Worm (Caenorhabditis elegans) whole organism, young adult: ENCODE data around the gene EEED8.18.

ENCODE experiments used
- B0019.2 ChIP-seq: fragments of 200-800 bp; sonication (Bioruptor generic); conservative IDR thresholded peaks from 2 replicates; pipeline ENCODE4 v1.3.6; 2022; ENCODE audit warnings: missing genetic modification reagents, missing genetic modification characterization, missing compliant biosample characterization
- B0336.3 ChIP-seq: fragments of 200-800 bp; sonication (Bioruptor generic); IDR thresholded peaks from 2 replicates; pipeline ENCODE4 v1.3.6; 2022; ENCODE audit warnings: missing genetic modification characterization, missing compliant biosample characterization
- F33H1.4 ChIP-seq: fragments of 200-800 bp; sonication (Bioruptor generic); IDR thresholded peaks from 2 replicates; pipeline ENCODE4 v1.3.6; 2022; ENCODE audit warnings: missing genetic modification reagents, missing genetic modification characterization, missing compliant biosample characterization
- F55B11.4 ChIP-seq: sonication (generic microtip); optimal IDR thresholded peaks from 2 replicates; lab custom pipeline; 2016; ENCODE audit warnings: missing compliant biosample characterization, missing genetic modification characterization, borderline replicate concordance; ENCODE audit not compliant: insufficient read depth
- Y53G8AR.9 ChIP-seq: fragments of 200-800 bp; sonication (Bioruptor generic); conservative IDR thresholded peaks from 2 replicates; pipeline ENCODE4 v1.3.6; 2022; ENCODE audit warnings: missing genetic modification reagents, missing genetic modification characterization, missing compliant biosample characterization
- Y67H2A.10 ChIP-seq: fragments of 200-800 bp; sonication (Bioruptor generic); conservative IDR thresholded peaks from 2 replicates; pipeline ENCODE4 v1.3.6; 2022; ENCODE audit warnings: missing genetic modification reagents, missing genetic modification characterization, missing compliant biosample characterization
- aptf-3 ChIP-seq: fragments of 200-800 bp; sonication (Bioruptor generic); IDR thresholded peaks from 2 replicates; pipeline ENCODE4 v1.3.6; 2022; ENCODE audit warnings: missing genetic modification characterization, missing compliant biosample characterization
- atf-7 ChIP-seq: sonication (generic microtip); optimal IDR thresholded peaks from 2 replicates; lab custom pipeline; 2017; ENCODE audit warnings: mild to moderate bottlenecking, missing genetic modification characterization, missing compliant biosample characterization
- attf-6 ChIP-seq: fragments of 200-800 bp; sonication (Bioruptor generic); IDR thresholded peaks from 2 replicates; pipeline ENCODE4 v1.3.6; 2022; ENCODE audit warnings: missing genetic modification reagents, missing genetic modification characterization, missing compliant biosample characterization
- cebp-2 ChIP-seq: fragments of 200-800 bp; sonication (Bioruptor generic); IDR thresholded peaks from 2 replicates; pipeline ENCODE4 v1.3.6; 2022; ENCODE audit warnings: missing genetic modification characterization, missing compliant biosample characterization
- ceh-100 ChIP-seq: fragments of 200-800 bp; sonication (Bioruptor generic); IDR thresholded peaks from 2 replicates; pipeline ENCODE4 v1.3.6; 2022; ENCODE audit warnings: missing genetic modification reagents, missing genetic modification characterization, missing compliant biosample characterization
- ceh-27 ChIP-seq: fragments of 200-800 bp; sonication (Bioruptor generic); optimal IDR thresholded peaks from 2 replicates; lab custom pipeline; 2018; ENCODE audit warnings: mild to moderate bottlenecking, missing genetic modification characterization, moderate library complexity, missing compliant biosample characterization
- ceh-40 ChIP-seq: fragments of 200-800 bp; sonication (Bioruptor generic); IDR thresholded peaks from 2 replicates; pipeline ENCODE4 v1.3.6; 2022; ENCODE audit warnings: missing genetic modification characterization, missing compliant biosample characterization
- die-1 ChIP-seq: sonication (generic microtip); optimal IDR thresholded peaks from 2 replicates; lab custom pipeline; 2016; ENCODE audit warnings: missing genotype, mild to moderate bottlenecking, missing genetic modification characterization, missing compliant biosample characterization
- dox-1 ChIP-seq: fragments of 200-800 bp; sonication (Bioruptor generic); IDR thresholded peaks from 2 replicates; pipeline ENCODE4 v1.3.6; 2022; ENCODE audit warnings: missing genetic modification reagents, missing genetic modification characterization, missing compliant biosample characterization
- efl-1 ChIP-seq: fragments of 150-350 bp; optimal IDR thresholded peaks from 2 replicates; lab custom pipeline; 2014; ENCODE audit warnings: missing biosample characterization, missing genetic modification reagents, missing genetic modification characterization
- ets-4 ChIP-seq: fragments of 200-800 bp; sonication (Bioruptor generic); optimal IDR thresholded peaks from 2 replicates; lab custom pipeline; 2018; ENCODE audit warnings: mild to moderate bottlenecking, missing genetic modification characterization, missing compliant biosample characterization
- him-1 ChIP-seq: sonication (generic microtip); optimal IDR thresholded peaks from 2 replicates; lab custom pipeline; 2016; ENCODE audit warnings: missing genotype, missing genetic modification reagents, missing genetic modification characterization, missing compliant biosample characterization
- hlh-12 ChIP-seq: sonication (generic microtip); optimal IDR thresholded peaks from 2 replicates; lab custom pipeline; 2016; ENCODE audit warnings: missing genetic modification characterization, missing compliant biosample characterization
- hlh-26 ChIP-seq: fragments of 200-800 bp; sonication (Bioruptor generic); conservative IDR thresholded peaks from 2 replicates; pipeline ENCODE4 v1.3.6; 2022; ENCODE audit warnings: missing genetic modification reagents, missing genetic modification characterization, missing compliant biosample characterization
- hmg-1.2 ChIP-seq: fragments of 200-800 bp; sonication (Bioruptor generic); IDR thresholded peaks from 2 replicates; pipeline ENCODE4 v1.3.6; 2022; ENCODE audit warnings: missing genetic modification reagents, missing genetic modification characterization, missing compliant biosample characterization
- hrde-1 ChIP-seq: sonication (generic microtip); optimal IDR thresholded peaks from 2 replicates; lab custom pipeline; 2016; ENCODE audit warnings: missing genetic modification characterization, mild to moderate bottlenecking, missing compliant biosample characterization, moderate library complexity, missing genotype, missing genetic modification reagents, borderline replicate concordance
- hsf-1 ChIP-seq: fragments of 200-800 bp; sonication (Bioruptor generic); IDR thresholded peaks from 2 replicates; pipeline ENCODE4 v1.3.6; 2022; ENCODE audit warnings: missing genetic modification reagents, missing genetic modification characterization, missing compliant biosample characterization
- lin-35 ChIP-seq, 3 experiments: fragments of 150-350 bp in 2 of 3; sonication (generic microtip) in 1 of 3; optimal IDR thresholded peaks; 2 replicates each; lab custom pipeline; 2014 to 2018; ENCODE audit warnings: missing biosample characterization in 3 of 3, missing genetic modification characterization in 3 of 3, missing genetic modification reagents in 3 of 3
- lin-40 ChIP-seq: sonication (generic microtip); optimal IDR thresholded peaks from 2 replicates; lab custom pipeline; 2016; ENCODE audit warnings: missing genetic modification characterization, mild to moderate bottlenecking, missing compliant biosample characterization, missing genotype, missing genetic modification reagents
- lir-1 ChIP-seq: fragments of 200-800 bp; sonication (Bioruptor generic); conservative IDR thresholded peaks from 2 replicates; pipeline ENCODE4 v1.3.6; 2022; ENCODE audit warnings: missing genetic modification reagents, missing genetic modification characterization, missing compliant biosample characterization
- lsl-1 ChIP-seq: fragments of 200-800 bp; sonication (Bioruptor generic); optimal IDR thresholded peaks from 2 replicates; lab custom pipeline; 2018; ENCODE audit warnings: mild to moderate bottlenecking, missing genetic modification characterization, moderate library complexity, missing compliant biosample characterization
- madf-3 ChIP-seq: fragments of 200-800 bp; sonication (Bioruptor generic); IDR thresholded peaks from 2 replicates; pipeline ENCODE4 v1.3.6; 2022; ENCODE audit warnings: missing genetic modification reagents, missing genetic modification characterization, missing compliant biosample characterization
- madf-6 ChIP-seq: fragments of 200-800 bp; sonication (Bioruptor generic); IDR thresholded peaks from 2 replicates; pipeline ENCODE4 v1.3.6; 2022; ENCODE audit warnings: missing genetic modification reagents, missing genetic modification characterization, missing compliant biosample characterization
- nhr-120 ChIP-seq: fragments of 200-800 bp; sonication (Bioruptor generic); IDR thresholded peaks from 2 replicates; pipeline ENCODE4 v1.3.6; 2022; ENCODE audit warnings: missing genetic modification characterization, missing compliant biosample characterization
- nhr-80 ChIP-seq: sonication (generic microtip); optimal IDR thresholded peaks from 2 replicates; lab custom pipeline; 2016; ENCODE audit warnings: missing genetic modification characterization, missing compliant biosample characterization
- sea-2 ChIP-seq: fragments of 200-800 bp; sonication (Bioruptor generic); IDR thresholded peaks from 2 replicates; pipeline ENCODE4 v1.3.6; 2022; ENCODE audit warnings: missing genetic modification characterization, missing compliant biosample characterization
- somi-1 ChIP-seq: fragments of 200-800 bp; sonication (Bioruptor generic); optimal IDR thresholded peaks from 2 replicates; lab custom pipeline; 2018; ENCODE audit warnings: mild to moderate bottlenecking, missing genetic modification characterization, missing compliant biosample characterization
- tbp1 ChIP-seq: fragments of 200-800 bp; sonication (Bioruptor generic); optimal IDR thresholded peaks from 2 replicates; lab custom pipeline; 2018; ENCODE audit warnings: mild to moderate bottlenecking, missing genetic modification characterization, missing compliant biosample characterization
- xnd-1 ChIP-seq: sonication (generic microtip); optimal IDR thresholded peaks from 2 replicates; lab custom pipeline; 2016; ENCODE audit warnings: missing genotype, missing genetic modification reagents, missing genetic modification characterization, missing compliant biosample characterization
- zfh-2 ChIP-seq: fragments of 200-800 bp; sonication (Bioruptor generic); conservative IDR thresholded peaks from 2 replicates; pipeline ENCODE4 v1.3.6; 2022; ENCODE audit warnings: missing genetic modification reagents, missing genetic modification characterization, missing compliant biosample characterization
- ztf-22 ChIP-seq: fragments of 200-800 bp; sonication (Bioruptor generic); optimal IDR thresholded peaks from 2 replicates; lab custom pipeline; 2018; ENCODE audit warnings: mild to moderate bottlenecking, missing genetic modification characterization, moderate library complexity, missing compliant biosample characterization
- ztf-3 ChIP-seq: fragments of 200-800 bp; sonication (Bioruptor generic); optimal IDR thresholded peaks from 2 replicates; lab custom pipeline; 2018; ENCODE audit warnings: mild to moderate bottlenecking, missing genetic modification characterization, missing compliant biosample characterization

EEED8.18 gene

DNA sequence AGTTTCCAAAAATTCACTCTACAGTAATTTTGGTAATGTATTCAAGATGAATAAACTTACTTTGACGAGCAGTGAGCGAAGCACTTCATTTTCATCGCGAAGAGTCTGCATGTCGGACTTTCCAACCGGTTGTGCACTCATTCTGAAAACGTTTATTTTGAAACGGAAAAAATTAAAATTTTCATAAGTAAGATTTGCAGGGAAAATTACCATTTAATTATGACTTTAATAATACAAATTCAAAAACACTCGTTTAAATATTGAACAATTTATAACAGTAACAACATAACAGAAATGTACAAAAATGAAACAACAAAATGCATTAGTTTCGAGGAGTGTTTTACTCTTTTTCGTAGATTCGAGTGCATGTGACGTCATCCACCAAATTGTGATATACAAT lies at the start of gene EEED8.18, which contains the start of gene EEED8.13:
Gene EEED8.18, minus strand, starts transcription at position 144 of the 400 bp plus-strand sequence.
Gene EEED8.13, minus strand, starts transcription at position 101 of the 400 bp plus-strand sequence.
- TF ChIP-seq ztf-3 (GFP tag; lab: Kevin White, UChicago) (no peak), B0336.3 (GFP tag; lab: Robert Waterston, UW) (no peak), hlh-26 (GFP tag; lab: Robert Waterston, UW) (no peak), F55B11.4 (tag; lab: Kevin White, UChicago) (no peak), ceh-40 (no peak), tbp1 (GFP tag; lab: Kevin White, UChicago) (no peak), aptf-3 (GFP tag; lab: Robert Waterston, UW) (no peak), hmg-1.2 (no peak), cebp-2 (GFP tag; lab: Robert Waterston, UW) (no peak), die-1 (tag; lab: Kevin White, UChicago) (no peak), efl-1 (no peak), hrde-1 (tag; lab: Kevin White, UChicago) (no peak)

DNA sequence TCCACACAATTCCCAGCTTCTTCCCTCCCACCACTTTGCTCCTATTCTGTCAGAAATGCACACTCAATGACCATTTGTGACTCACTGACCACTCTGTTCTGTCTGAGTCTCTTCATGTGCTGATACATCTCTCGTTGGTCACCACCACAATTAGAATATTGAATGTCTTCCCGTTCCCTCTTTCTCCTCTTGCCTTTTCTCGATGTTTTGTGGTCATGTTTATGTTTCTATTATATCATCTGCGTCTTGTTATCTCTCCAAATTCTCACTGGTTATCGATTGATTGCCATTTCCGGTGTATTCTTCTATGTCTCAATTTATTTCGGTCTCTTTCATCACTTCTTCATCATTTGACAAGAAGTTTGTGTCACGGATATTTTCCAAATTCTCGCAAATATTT lies 48.5 kb upstream of the EEED8.18 start:
- TF ChIP-seq hmg-1.2 (no peak), xnd-1 (tag; lab: Kevin White, UChicago) (no peak), hlh-12 (tag; lab: Kevin White, UChicago) (no peak), B0019.2 (no peak), madf-6 (GFP tag; lab: Robert Waterston, UW) (no peak), sea-2 (GFP tag; lab: Robert Waterston, UW) (no peak), Y67H2A.10 (GFP tag; lab: Robert Waterston, UW) (no peak), attf-6 (GFP tag; lab: Robert Waterston, UW) (no peak), him-1 (tag; lab: Kevin White, UChicago) (no peak), ceh-100 (GFP tag; lab: Robert Waterston, UW) (no peak), nhr-120 (GFP tag; lab: Robert Waterston, UW) (no peak)

DNA sequence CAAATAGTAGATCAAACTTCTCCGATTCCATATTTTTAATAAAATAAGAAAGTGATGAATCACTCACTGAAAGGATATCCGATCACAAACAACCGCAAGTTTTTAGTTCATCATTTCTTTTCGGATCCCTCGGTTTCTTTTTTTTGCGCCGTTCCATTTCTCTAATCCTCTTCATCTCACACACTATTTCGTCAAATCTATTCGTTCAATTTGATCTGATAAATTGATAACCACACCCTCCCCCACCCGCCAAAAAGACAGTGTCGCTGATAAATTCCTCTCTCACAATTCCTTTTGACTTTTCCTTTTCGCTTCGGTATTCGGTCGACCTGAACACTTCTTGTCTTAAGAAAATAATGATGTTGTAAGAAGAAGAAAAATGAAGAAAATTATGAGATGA lies 47.1 kb upstream of the EEED8.18 start:
- TF ChIP-seq ceh-100 (GFP tag; lab: Robert Waterston, UW), result no peak
- peak; percentile 87 for TF ChIP-seq hmg-1.2

DNA sequence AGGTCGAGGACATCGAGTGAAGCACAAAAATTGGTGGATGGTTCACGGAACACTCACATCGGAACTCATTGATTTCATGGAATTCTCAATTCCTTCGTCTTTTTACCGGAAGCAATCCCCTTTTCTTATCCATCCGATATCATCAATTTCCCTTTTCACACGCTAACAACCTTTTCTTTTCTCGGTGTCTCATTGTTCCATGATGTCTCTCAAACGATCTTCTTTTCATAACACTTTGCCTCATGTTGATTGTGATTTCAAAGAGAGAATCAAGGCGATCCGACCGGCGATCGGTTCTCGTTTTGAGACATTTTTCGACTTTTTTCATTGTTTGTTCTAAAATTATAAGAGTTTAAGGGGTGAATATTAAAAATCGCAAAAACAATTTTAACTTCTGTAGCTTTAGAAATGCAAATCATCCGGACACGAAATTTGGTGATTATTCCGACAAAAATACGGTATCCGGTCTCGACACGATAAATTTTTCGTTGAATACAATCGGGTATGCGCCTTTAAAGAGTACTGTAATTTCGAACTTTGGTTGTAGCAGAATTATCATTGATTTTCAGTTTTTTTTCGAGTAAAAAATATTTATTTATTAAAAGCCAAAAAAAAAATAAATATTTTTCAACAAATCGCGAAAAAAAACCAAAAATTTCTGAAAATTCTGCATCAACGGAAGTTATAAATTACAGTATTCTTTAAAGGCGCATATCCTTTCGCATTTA lies 46.4 kb upstream of the EEED8.18 start:
- TF ChIP-seq xnd-1 (tag; lab: Kevin White, UChicago), result peak; percentile 39
- 0 out of 2 replicates have a peak, but pooled peaks have one; percentile 46 for TF ChIP-seq madf-3 (GFP tag; lab: Robert Waterston, UW)
- peak; percentile 80 for TF ChIP-seq lsl-1 (GFP tag; lab: Kevin White, UChicago)
- peak; percentile 57; the same call in 1 of the 2 replicates for TF ChIP-seq F33H1.4 (GFP tag; lab: Robert Waterston, UW)
- TF ChIP-seq zfh-2 (GFP tag; lab: Robert Waterston, UW), result no peak

DNA sequence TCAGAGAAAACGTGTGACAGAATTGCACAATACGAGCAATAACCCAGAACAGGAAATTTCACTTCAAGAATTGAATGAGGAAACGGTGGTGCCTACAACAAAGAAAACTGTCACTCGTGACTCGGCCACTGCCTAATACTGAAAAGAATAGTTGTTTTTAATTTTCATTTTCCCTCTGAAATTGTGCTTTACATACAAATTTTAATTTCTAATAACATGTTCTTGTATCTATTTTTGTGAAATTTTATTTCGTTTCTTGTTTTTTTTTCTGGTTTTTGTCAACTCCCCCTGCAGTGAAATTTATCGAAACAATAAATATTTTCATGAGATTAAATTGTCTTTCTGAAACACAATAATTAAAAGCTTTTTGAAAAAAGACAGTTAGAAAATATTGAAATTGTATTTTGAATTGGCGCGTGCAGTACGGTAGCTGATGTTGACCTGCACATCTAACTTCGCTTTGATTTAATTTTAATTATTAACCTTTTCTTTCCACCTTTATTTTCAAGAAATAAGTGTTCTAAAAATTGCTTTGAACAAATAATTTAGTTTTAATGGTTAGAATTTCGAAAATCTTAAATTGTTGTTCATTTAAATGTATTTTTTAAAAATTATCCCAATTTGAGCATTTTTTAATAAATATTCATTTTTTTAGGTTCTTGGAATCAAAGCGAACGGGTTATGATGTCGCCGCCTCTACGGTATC lies 43.4 kb upstream of the EEED8.18 start, which contains the start of gene daz-1:
Gene daz-1, plus strand, starts transcription at position 656 of the 706 bp plus-strand sequence.
- TF ChIP-seq lin-40 (tag; lab: Kevin White, UChicago), result no peak
- TF ChIP-seq efl-1, result peak; percentile 95
- no peak for TF ChIP-seq lir-1 (GFP tag; lab: Robert Waterston, UW)
- TF ChIP-seq lin-35 (GFP tag; optimal IDR thresholded peaks at IDR 0.05; lab: Kevin White, UChicago), result peak in 2 of 3 experiments; percentile 34 to 52
- TF ChIP-seq nhr-80, result no peak
- TF ChIP-seq F55B11.4 (tag; lab: Kevin White, UChicago), result no peak
- TF ChIP-seq B0336.3 (GFP tag; lab: Robert Waterston, UW), result no peak
- no peak for TF ChIP-seq ets-4 (GFP tag; lab: Kevin White, UChicago)
- no peak for TF ChIP-seq somi-1
- no peak for TF ChIP-seq ztf-22
- TF ChIP-seq sea-2 (GFP tag; lab: Robert Waterston, UW), result no peak
- no peak for TF ChIP-seq Y53G8AR.9 (GFP tag; lab: Robert Waterston, UW)
- no peak for TF ChIP-seq ceh-27 (GFP tag; lab: Kevin White, UChicago)
- TF ChIP-seq dox-1 (GFP tag; lab: Robert Waterston, UW), result no peak
- peak; percentile 87 for TF ChIP-seq madf-6 (GFP tag; lab: Robert Waterston, UW)
- no peak for TF ChIP-seq hsf-1
- TF ChIP-seq atf-7 (tag; lab: Kevin White, UChicago), result no peak
